Fruit fly (Drosophila melanogaster) whole organism, prepupa: ENCODE measurements around the gene Atf3.

Experiments
- CG11762 ChIP-seq: fragments of 200-800 bp; sonication (Bioruptor generic); optimal IDR thresholded peaks from 3 replicates; lab custom pipeline; 2016; ENCODE audit warnings: missing biosample characterization, missing genetic modification characterization; ENCODE audit not compliant: insufficient read depth
- CG6163 ChIP-seq: fragments of 200-800 bp; sonication (Bioruptor generic); IDR thresholded peaks from 3 replicates; pipeline ENCODE4 v1.3.6; 2022; ENCODE audit warnings: missing biosample characterization, missing genetic modification characterization
- CG8632 ChIP-seq: fragments of 200-800 bp; sonication (Bioruptor generic); optimal IDR thresholded peaks from 3 replicates; lab custom pipeline; 2016; ENCODE audit warnings: missing biosample characterization, missing genetic modification characterization

DNA sequence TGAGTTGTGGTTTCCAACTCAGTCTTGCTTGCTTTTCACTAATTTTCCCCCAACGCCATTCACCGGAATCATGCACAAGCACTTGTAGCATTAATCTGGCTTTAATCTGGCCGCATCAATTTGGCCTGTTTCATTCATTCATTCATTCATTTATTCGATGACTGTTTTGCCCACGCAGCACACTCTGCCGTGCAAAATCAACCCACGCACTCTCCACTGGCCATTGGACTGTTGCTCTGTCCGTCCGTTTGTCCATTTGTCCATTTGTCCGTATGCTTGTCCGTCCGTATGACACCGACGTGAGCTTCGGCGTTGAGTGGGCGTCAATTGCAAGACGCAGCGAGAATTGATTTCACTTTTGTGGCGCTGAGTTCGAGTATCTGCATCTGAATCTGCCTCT, 25.0 kb downstream of the Atf3 start:
- TF ChIP-seq CG11762 (GFP tag; lab: Kevin White, UChicago), result no peak
- no peak for TF ChIP-seq CG8632 (GFP tag; lab: Kevin White, UChicago)
- TF ChIP-seq CG6163 (GFP tag; lab: Robert Waterston, UW), result no peak
